Worm (Caenorhabditis elegans) whole organism, L1 larva: ENCODE results near the gene mec-3.

Experiments
- C34B4.2 ChIP-seq: sonication (generic microtip); optimal IDR thresholded peaks from 2 replicates; lab custom pipeline; 2017; ENCODE audit warnings: mild to moderate bottlenecking, missing genetic modification characterization, missing compliant biosample characterization
- F16B12.6 ChIP-seq: fragments of 150-350 bp; optimal IDR thresholded peaks from 2 replicates; lab custom pipeline; 2014; ENCODE audit warnings: missing biosample characterization, missing genetic modification characterization
- aha-1 ChIP-seq: fragments of 150-350 bp; optimal IDR thresholded peaks from 2 replicates; lab custom pipeline; 2014; ENCODE audit warnings: missing biosample characterization, missing genetic modification characterization
- ama-1 ChIP-seq: fragments of 150-350 bp; optimal IDR thresholded peaks from 2 replicates; lab custom pipeline; 2014
- blmp-1 ChIP-seq: fragments of 150-350 bp; optimal IDR thresholded peaks from 2 replicates; lab custom pipeline; 2014; ENCODE audit warnings: missing biosample characterization, missing genetic modification characterization
- ceh-82 ChIP-seq, 3 experiments: fragments of 150-350 bp in 1 of 3; sonication (generic microtip) in 2 of 3; optimal IDR thresholded peaks; 2 replicates each; lab custom pipeline; 2014 to 2017; ENCODE audit warnings: missing biosample characterization in 3 of 3, missing genetic modification characterization in 3 of 3
- ceh-90 ChIP-seq: sonication (generic microtip); optimal IDR thresholded peaks from 2 replicates; lab custom pipeline; 2016; ENCODE audit warnings: missing genetic modification characterization, missing compliant biosample characterization
- ces-1 ChIP-seq: fragments of 150-350 bp; optimal IDR thresholded peaks from 2 replicates; lab custom pipeline; 2014; ENCODE audit warnings: missing biosample characterization, missing genetic modification reagents, missing genetic modification characterization
- dpl-1 ChIP-seq, 3 experiments: fragments of 150-350 bp in 2 of 3; sonication (generic microtip) in 1 of 3; optimal IDR thresholded peaks; 2 replicates each; lab custom pipeline; 2014 to 2017; ENCODE audit warnings: missing biosample characterization in 3 of 3, missing genetic modification characterization in 3 of 3, missing genetic modification reagents in 3 of 3
- dsc-1 ChIP-seq: sonication (generic microtip); optimal IDR thresholded peaks from 2 replicates; lab custom pipeline; 2016; ENCODE audit warnings: mild to moderate bottlenecking, missing genetic modification characterization, missing compliant biosample characterization
- efl-1 ChIP-seq, 4 experiments: fragments of 150-350 bp; optimal IDR thresholded peaks in 3 of 4; peaks in 1 of 4; 1 replicate in 1 of 4; 2 replicates in 3 of 4; lab custom pipeline; 2014; ENCODE audit warnings: missing biosample characterization in 2 of 4, missing genetic modification characterization in 2 of 4, missing genetic modification reagents in 2 of 4
- egl-13 ChIP-seq: sonication (generic microtip); optimal IDR thresholded peaks from 2 replicates; lab custom pipeline; 2016; ENCODE audit warnings: missing genotype, missing genetic modification reagents, missing genetic modification characterization, missing compliant biosample characterization
- elt-2 ChIP-seq: sonication (generic microtip); optimal IDR thresholded peaks from 2 replicates; lab custom pipeline; 2016; ENCODE audit warnings: missing genetic modification characterization, mild to moderate bottlenecking, inconsistent platforms, missing compliant biosample characterization, missing genetic modification reagents
- elt-3 ChIP-seq, 6 experiments: fragments of 150-350 bp in 1 of 6; sonication (generic microtip); optimal IDR thresholded peaks; 2 replicates each; lab custom pipeline; 2017 to 2018; ENCODE audit warnings: missing biosample characterization in 6 of 6, missing genetic modification characterization in 6 of 6, inconsistent platforms in 1 of 6
- fkh-10 ChIP-seq: sonication (generic microtip); optimal IDR thresholded peaks from 2 replicates; lab custom pipeline; 2017; ENCODE audit warnings: missing biosample characterization, missing genetic modification reagents, missing genetic modification characterization
- fkh-4 ChIP-seq: sonication (generic microtip); optimal IDR thresholded peaks from 2 replicates; lab custom pipeline; 2016; ENCODE audit warnings: missing compliant biosample characterization, missing genetic modification characterization, borderline replicate concordance
- hpl-2 ChIP-seq: fragments of 150-350 bp; optimal IDR thresholded peaks from 2 replicates; lab custom pipeline; 2014; ENCODE audit warnings: missing biosample characterization, missing genetic modification reagents, missing genetic modification characterization
- isw-1 ChIP-seq: fragments of 200-800 bp; sonication (Bioruptor generic); IDR thresholded peaks from 2 replicates; pipeline ENCODE4 v1.3.6; 2022; ENCODE audit warnings: missing genetic modification characterization, missing compliant biosample characterization
- jun-1 ChIP-seq: fragments of 150-350 bp; optimal IDR thresholded peaks from 2 replicates; lab custom pipeline; 2014; ENCODE audit warnings: missing biosample characterization, missing genetic modification reagents, missing genetic modification characterization
- lin-14 ChIP-seq: fragments of 200-800 bp; sonication (Bioruptor generic); optimal IDR thresholded peaks from 2 replicates; lab custom pipeline; 2018; ENCODE audit warnings: mild to moderate bottlenecking, missing genetic modification characterization, moderate library complexity, missing compliant biosample characterization
- lin-35 ChIP-seq, 2 experiments: fragments of 150-350 bp; optimal IDR thresholded peaks; 2 replicates each; lab custom pipeline; 2014; ENCODE audit warnings: missing biosample characterization in 2 of 2, missing genetic modification characterization in 2 of 2, missing genetic modification reagents in 2 of 2
- lin-39 ChIP-seq: fragments of 150-350 bp; optimal IDR thresholded peaks from 2 replicates; lab custom pipeline; 2014; ENCODE audit warnings: missing biosample characterization, missing genetic modification reagents, missing genetic modification characterization
- lir-3 ChIP-seq: sonication (generic microtip); optimal IDR thresholded peaks from 2 replicates; lab custom pipeline; 2016; ENCODE audit warnings: mild to moderate bottlenecking, missing genetic modification characterization, moderate library complexity, missing compliant biosample characterization; ENCODE audit not compliant: poor library complexity
- lsy-2 ChIP-seq, 2 experiments: fragments of 150-350 bp; optimal IDR thresholded peaks; 2 replicates each; lab custom pipeline; 2014; ENCODE audit warnings: missing biosample characterization in 2 of 2, missing genetic modification characterization in 2 of 2
- mab-9 ChIP-seq: fragments of 200-800 bp; sonication (Bioruptor generic); IDR thresholded peaks from 2 replicates; pipeline ENCODE4 v1.3.6; 2022; ENCODE audit warnings: missing genetic modification reagents, missing genetic modification characterization, missing compliant biosample characterization
- mdl-1 ChIP-seq, 2 experiments: fragments of 150-350 bp; optimal IDR thresholded peaks; 2 replicates each; lab custom pipeline; 2014 to 2017; ENCODE audit warnings: missing biosample characterization in 2 of 2, missing genetic modification characterization in 2 of 2, inconsistent platforms in 1 of 2
- mef-2 ChIP-seq: fragments of 150-350 bp; optimal IDR thresholded peaks from 2 replicates; lab custom pipeline; 2014; ENCODE audit warnings: missing biosample characterization, missing genetic modification characterization
- nhr-11 ChIP-seq: fragments of 150-350 bp; optimal IDR thresholded peaks from 2 replicates; lab custom pipeline; 2014; ENCODE audit warnings: missing biosample characterization, missing genetic modification characterization
- nhr-12 ChIP-seq: sonication (generic microtip); optimal IDR thresholded peaks from 2 replicates; lab custom pipeline; 2017; ENCODE audit warnings: missing biosample characterization, missing genetic modification characterization
- nhr-20 ChIP-seq: sonication (generic microtip); optimal IDR thresholded peaks from 2 replicates; lab custom pipeline; 2016; ENCODE audit warnings: mild to moderate bottlenecking, missing genetic modification characterization, missing compliant biosample characterization
- nhr-237 ChIP-seq: fragments of 150-350 bp; optimal IDR thresholded peaks from 2 replicates; lab custom pipeline; 2014; ENCODE audit warnings: missing biosample characterization, missing genetic modification characterization
- nhr-47 ChIP-seq: sonication (generic microtip); optimal IDR thresholded peaks from 2 replicates; lab custom pipeline; 2016; ENCODE audit warnings: mild to moderate bottlenecking, missing genetic modification characterization, moderate library complexity, missing compliant biosample characterization
- nhr-71 ChIP-seq: sonication (generic microtip); optimal IDR thresholded peaks from 2 replicates; lab custom pipeline; 2016; ENCODE audit warnings: mild to moderate bottlenecking, missing genetic modification characterization, moderate library complexity, missing compliant biosample characterization
- nhr-76 ChIP-seq: sonication (generic microtip); optimal IDR thresholded peaks from 2 replicates; lab custom pipeline; 2017; ENCODE audit warnings: missing biosample characterization, missing genetic modification characterization
- nhr-85 ChIP-seq: sonication (generic microtip); peaks from one replicate; lab custom pipeline; 2016; ENCODE audit warnings: missing genetic modification characterization, inconsistent platforms, missing compliant biosample characterization
- nhr-90 ChIP-seq: sonication (generic microtip); optimal IDR thresholded peaks from 2 replicates; lab custom pipeline; 2016; ENCODE audit warnings: mild to moderate bottlenecking, missing genetic modification characterization, missing compliant biosample characterization; ENCODE audit not compliant: poor library complexity
- pag-3 ChIP-seq: sonication (generic microtip); optimal IDR thresholded peaks from 2 replicates; lab custom pipeline; 2017; ENCODE audit warnings: missing genetic modification characterization, mild to moderate bottlenecking, missing compliant biosample characterization, antibody characterized with exemption, borderline replicate concordance; ENCODE audit not compliant: insufficient read depth
- pax-3 ChIP-seq: fragments of 200-800 bp; sonication (Bioruptor generic); optimal IDR thresholded peaks from 2 replicates; lab custom pipeline; 2018; ENCODE audit warnings: mild to moderate bottlenecking, missing genetic modification characterization, moderate library complexity, missing compliant biosample characterization
- pqm-1 ChIP-seq: sonication (generic microtip); optimal IDR thresholded peaks from 3 replicates; lab custom pipeline; 2017; ENCODE audit warnings: missing biosample characterization, missing genetic modification characterization
- skn-1 ChIP-seq: fragments of 150-350 bp; optimal IDR thresholded peaks from 2 replicates; lab custom pipeline; 2014; ENCODE audit warnings: missing biosample characterization, missing genetic modification characterization
- snpc-4 ChIP-seq: fragments of 150-350 bp; optimal IDR thresholded peaks from 2 replicates; lab custom pipeline; 2014; ENCODE audit warnings: missing biosample characterization, missing genetic modification characterization
- sptf-1 ChIP-seq: fragments of 150-350 bp; optimal IDR thresholded peaks from 2 replicates; lab custom pipeline; 2014; ENCODE audit warnings: missing biosample characterization, missing genetic modification characterization
- swsn-7 ChIP-seq: sonication (generic microtip); optimal IDR thresholded peaks from 2 replicates; lab custom pipeline; 2016; ENCODE audit warnings: missing genetic modification characterization, missing compliant biosample characterization
- tbx-2 ChIP-seq: sonication (generic microtip); optimal IDR thresholded peaks from 2 replicates; lab custom pipeline; 2016; ENCODE audit warnings: missing genetic modification characterization, missing compliant biosample characterization
- unc-62 ChIP-seq: fragments of 150-350 bp; optimal IDR thresholded peaks from 2 replicates; lab custom pipeline; 2014; ENCODE audit warnings: missing biosample characterization, missing genetic modification reagents, missing genetic modification characterization
- unc-86 ChIP-seq: sonication (generic microtip); optimal IDR thresholded peaks from 2 replicates; lab custom pipeline; 2016; ENCODE audit warnings: missing genetic modification characterization, missing compliant biosample characterization
- unc-98 ChIP-seq: fragments of 200-800 bp; sonication (Bioruptor generic); IDR thresholded peaks from 2 replicates; pipeline ENCODE4 v1.3.6; 2022; ENCODE audit warnings: missing genetic modification characterization, missing compliant biosample characterization
- xbp-1 ChIP-seq: sonication (generic microtip); optimal IDR thresholded peaks from 2 replicates; lab custom pipeline; 2016; ENCODE audit warnings: missing genetic modification characterization, missing compliant biosample characterization
- zag-1 ChIP-seq: fragments of 150-350 bp; optimal IDR thresholded peaks from 2 replicates; lab custom pipeline; 2014; ENCODE audit warnings: missing biosample characterization, missing genetic modification characterization

mec-3 gene

DNA sequence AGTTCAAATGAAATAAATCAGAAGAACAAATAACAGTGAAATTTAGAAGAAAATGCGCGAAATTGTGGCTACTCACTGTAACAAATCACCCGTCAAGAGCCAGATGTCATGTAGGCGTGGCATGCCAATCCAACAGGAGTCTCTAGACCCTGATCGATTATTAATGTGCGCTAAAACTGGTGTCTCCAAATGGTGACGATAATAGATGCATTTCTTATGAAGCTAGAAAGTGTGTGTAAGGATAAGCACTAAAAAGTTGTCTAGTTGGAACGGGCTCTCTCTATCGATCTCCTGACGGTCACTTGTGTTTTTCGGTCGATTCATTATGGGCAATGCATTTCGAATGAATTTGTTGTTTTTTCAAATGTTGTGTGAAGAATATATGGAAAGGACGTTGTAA is at the start of gene mec-3:
Gene mec-3, minus strand, starts transcription at position 101 of the 400 bp plus-strand sequence.
- TF ChIP-seq mab-9 (no peak), nhr-237 (no peak), unc-86 (peak; percentile 43)
- TF ChIP-seq, all 84 proteins: peak for 1

DNA sequence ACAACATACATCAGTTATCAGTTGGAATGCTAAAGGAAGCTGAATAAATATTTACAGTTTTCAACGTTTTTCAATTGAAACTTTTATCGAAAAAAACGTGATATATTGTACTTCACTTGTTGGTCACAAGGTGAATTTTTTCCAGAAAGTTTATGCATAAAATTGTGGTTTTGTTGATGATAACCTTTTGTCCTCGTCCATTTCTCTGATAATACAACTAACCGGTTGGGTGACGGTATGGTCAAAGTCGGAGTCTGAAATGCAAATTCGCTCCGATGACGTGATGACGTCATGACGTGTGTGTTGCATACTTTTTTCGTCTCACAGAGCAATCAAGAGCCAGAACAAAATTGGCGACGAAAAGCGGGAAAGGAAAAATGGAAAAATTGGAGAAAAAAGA is 49.8 kb upstream of the mec-3 start:
- TF ChIP-seq efl-1 (optimal IDR thresholded peaks at IDR 0.05; lab: Kevin White, UChicago) = no peak
- peak in 1 of 2 experiments; percentile 82 for TF ChIP-seq efl-1 (GFP tag; optimal IDR thresholded peaks at IDR 0.05 in 1 of 2; lab: Kevin White, UChicago)
- TF ChIP-seq ceh-82 (tag; optimal IDR thresholded peaks at IDR 0.05; lab: Kevin White, UChicago) = peak in 1 of 3 experiments; percentile 2
- no peak for TF ChIP-seq nhr-76 (tag; lab: Kevin White, UChicago)
- TF ChIP-seq lin-14 (GFP tag; lab: Kevin White, UChicago) = peak; percentile 24
- peak; percentile 20 for TF ChIP-seq nhr-47 (tag; lab: Kevin White, UChicago)
- peak; percentile 94 for TF ChIP-seq elt-2 (tag; lab: Kevin White, UChicago)
- TF ChIP-seq lin-35 (GFP tag; optimal IDR thresholded peaks at IDR 0.05; lab: Kevin White, UChicago) = peak in 1 of 2 experiments; percentile 44
- peak; percentile 57 for TF ChIP-seq nhr-71 (tag; lab: Kevin White, UChicago)
- TF ChIP-seq tbx-2 = no peak
- peak; percentile 14 for TF ChIP-seq jun-1
- TF ChIP-seq mef-2 (tag; lab: Kevin White, UChicago) = no peak
- TF ChIP-seq nhr-20 (tag; lab: Kevin White, UChicago) = peak; percentile 15
- peak in 1 of 2 experiments; percentile 8 for TF ChIP-seq lsy-2 (tag; optimal IDR thresholded peaks at IDR 0.05; lab: Kevin White, UChicago)
- no peak for TF ChIP-seq pax-3 (tag; lab: Kevin White, UChicago)
- TF ChIP-seq aha-1 (tag; lab: Kevin White, UChicago) = no peak
- peak; percentile 3 for TF ChIP-seq nhr-90 (tag; lab: Kevin White, UChicago)
- peak; percentile 4 for TF ChIP-seq ama-1 (lab: Kevin White, UChicago)

- TF ChIP-seq sptf-1 (tag; lab: Kevin White, UChicago) (no peak), isw-1 (GFP tag; lab: Robert Waterston, UW) (no peak), nhr-11 (tag; lab: Kevin White, UChicago) (no peak), lin-39 (tag; lab: Kevin White, UChicago) (no peak), egl-13 (peak; percentile 87), xbp-1 (peak; percentile 22), dpl-1 (GFP tag; optimal IDR thresholded peaks at IDR 0.05; lab: Kevin White, UChicago) (no peak), snpc-4 (tag; lab: Kevin White, UChicago) (no peak), F16B12.6 (tag; lab: Kevin White, UChicago) (no peak), fkh-4 (tag; lab: Kevin White, UChicago) (no peak), C34B4.2 (no peak), elt-2 (tag; lab: Kevin White, UChicago) (no peak), skn-1 (tag; lab: Kevin White, UChicago) (no peak), lin-35 (GFP tag; optimal IDR thresholded peaks at IDR 0.05; lab: Kevin White, UChicago) (peak in 1 of 2 experiments; percentile 18), nhr-12 (no peak), ceh-90 (tag; lab: Kevin White, UChicago) (no peak), elt-3 (tag; optimal IDR thresholded peaks at IDR 0.05; lab: Kevin White, UChicago) (no peak), ces-1 (GFP tag; lab: Kevin White, UChicago) (no peak), pax-3 (tag; lab: Kevin White, UChicago) (no peak), swsn-7 (tag; lab: Kevin White, UChicago) (peak; percentile 45), pag-3 (no peak), blmp-1 (tag; lab: Kevin White, UChicago) (no peak), fkh-10 (peak; percentile 86), zag-1 (tag; lab: Kevin White, UChicago) (no peak), unc-86 (peak; percentile 93), lin-14 (GFP tag; lab: Kevin White, UChicago) (peak; percentile 88), dsc-1 (peak; percentile 26), lir-3 (tag; lab: Kevin White, UChicago) (no peak), unc-62 (GFP tag; lab: Kevin White, UChicago) (no peak), unc-98 (GFP tag; lab: Robert Waterston, UW) (no peak), lsy-2 (tag; optimal IDR thresholded peaks at IDR 0.05; lab: Kevin White, UChicago) (peak in 1 of 2 experiments; percentile 1), nhr-76 (tag; lab: Kevin White, UChicago) (no peak), pqm-1 (tag; lab: Kevin White, UChicago) (no peak), mdl-1 (tag; optimal IDR thresholded peaks at IDR 0.05; lab: Kevin White, UChicago) (no peak), nhr-85 (tag; lab: Kevin White, UChicago) (no peak), hpl-2 (GFP tag; lab: Kevin White, UChicago) (no peak)
These were observed 45.9 kb upstream of the mec-3 start for ce11 chrIV:10507586-10507985.
